Worm (Caenorhabditis elegans) whole organism, L4/young adult: Measurements from ENCODE around the gene mnat-1.

Source experiments
- W03F9.2 ChIP-seq: fragments of 150-350 bp; optimal IDR thresholded peaks from 2 replicates; lab custom pipeline; 2014; ENCODE audit warnings: missing biosample characterization, missing genetic modification characterization
- him-1 ChIP-seq: sonication (generic microtip); optimal IDR thresholded peaks from 2 replicates; lab custom pipeline; 2016; ENCODE audit warnings: missing genotype, missing genetic modification reagents, missing genetic modification characterization, missing compliant biosample characterization

- no peak for TF ChIP-seq him-1
- no peak for TF ChIP-seq W03F9.2 (tag; lab: Kevin White, UChicago)
Observed at ce11 chrII:2446727-2447126, 31.7 kb downstream of the mnat-1 start.
